Worm (Caenorhabditis elegans): ENCODE data around the gene ccep-97.

- no peak for TF ChIP-seq ama-1 (optimal IDR thresholded peaks at IDR 0.05)
- TF ChIP-seq sea-1 (GFP tag; conservative IDR thresholded peaks at IDR 0.05): no peak
- TF ChIP-seq F13C5.2 (tag; optimal IDR thresholded peaks at IDR 0.05): no peak
- no peak for TF ChIP-seq aly-1 (tag; optimal IDR thresholded peaks at IDR 0.05)
- TF ChIP-seq flt-1 (GFP tag; IDR thresholded peaks at IDR 0.05): no peak
- TF ChIP-seq pes-1 (GFP tag; IDR thresholded peaks at IDR 0.05): no peak
- no peak for TF ChIP-seq ceh-13 (GFP tag; optimal IDR thresholded peaks at IDR 0.05)
- no peak for TF ChIP-seq tra-4 (tag; optimal IDR thresholded peaks at IDR 0.05)
- TF ChIP-seq B0310.2 (tag; optimal IDR thresholded peaks at IDR 0.05): no peak
- no peak for TF ChIP-seq scrt-1 (GFP tag; IDR thresholded peaks at IDR 0.05)
- no peak for TF ChIP-seq hnd-1 (tag; optimal IDR thresholded peaks at IDR 0.05)
- no peak for TF ChIP-seq hmg-4 (GFP tag; optimal IDR thresholded peaks at IDR 0.05)
- no peak for TF ChIP-seq tbx-11 (GFP tag; IDR thresholded peaks at IDR 0.05)
Observed at ce11 chrV:4813825-4814224, 4.6 kb downstream of the ccep-97 start.
